Worm (Caenorhabditis elegans): Measurements from ENCODE around the gene mdmh-35.

DNA sequence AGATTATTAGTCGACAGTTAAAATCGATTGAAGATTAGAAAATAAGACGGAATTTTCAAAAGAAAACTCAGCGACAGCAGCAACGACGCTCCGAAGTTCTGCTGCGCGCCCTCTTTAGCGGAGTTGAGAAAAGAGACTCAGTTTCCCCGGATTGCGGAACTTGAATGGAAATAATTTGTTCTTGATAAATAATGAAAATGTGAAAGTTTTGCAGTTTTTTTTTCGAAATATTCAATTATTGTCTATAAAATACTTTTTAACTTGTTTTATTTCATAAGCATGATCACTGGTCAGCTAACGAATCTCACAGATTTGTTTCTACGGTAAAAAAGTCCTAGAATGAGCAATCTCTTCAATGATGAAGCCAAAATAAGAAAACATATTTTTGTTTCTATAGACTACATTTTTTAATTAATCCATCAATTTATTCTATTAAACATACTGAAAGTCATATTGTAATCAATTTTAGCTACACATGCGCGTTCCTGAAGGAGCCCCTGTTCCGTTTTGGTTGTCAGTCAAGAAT lies 2.0 kb upstream of the mdmh-35 start, which contains the start of the genes cec-3 and T09A5.15:
- peak; percentile 4 for TF ChIP-seq W03F9.2 (tag; optimal IDR thresholded peaks at IDR 0.05)
- TF ChIP-seq dao-5 (tag; optimal IDR thresholded peaks at IDR 0.05), result no peak
- no peak for TF ChIP-seq him-1 (tag; optimal IDR thresholded peaks at IDR 0.05)
